Fruit fly (Drosophila melanogaster) whole organism, embryonic: ENCODE data around the gene CG12321.
A peak's percentile ranks its signal among the peaks of the same experiment; 100 is the strongest.

Experiments
- Ada2b ChIP-seq: fragments of 200-800 bp; sonication (Bioruptor generic); IDR thresholded peaks from 2 replicates; pipeline ENCODE4 v1.3.6; 2022; ENCODE audit warnings: missing biosample characterization, missing genetic modification characterization
- Adf1 ChIP-seq: fragments of 200-800 bp; sonication (Bioruptor generic); IDR thresholded peaks from 2 replicates; pipeline ENCODE4 v1.3.6; 2022; ENCODE audit warnings: missing biosample characterization, missing genetic modification characterization
- Asciz ChIP-seq: fragments of 200-800 bp; sonication (Bioruptor generic); optimal IDR thresholded peaks from 2 replicates; lab custom pipeline; 2017; ENCODE audit warnings: missing biosample characterization, mild to moderate bottlenecking, missing genetic modification characterization, missing genetic modification reagents
- Atf3 ChIP-seq: fragments of 200-800 bp; sonication (Bioruptor generic); optimal IDR thresholded peaks from 3 replicates; lab custom pipeline; 2016; ENCODE audit warnings: missing biosample characterization, missing genetic modification characterization
- CG11085 ChIP-seq: fragments of 200-800 bp; sonication (Bioruptor generic); IDR thresholded peaks from 2 replicates; pipeline ENCODE4 v1.3.6; 2022; ENCODE audit warnings: missing biosample characterization, missing genetic modification characterization
- CG11398 ChIP-seq: fragments of 200-800 bp; sonication (Bioruptor generic); optimal IDR thresholded peaks from 2 replicates; lab custom pipeline; 2016; ENCODE audit warnings: missing biosample characterization, missing genetic modification characterization
- CG33213 ChIP-seq: fragments of 200-800 bp; sonication (Bioruptor generic); optimal IDR thresholded peaks from 3 replicates; lab custom pipeline; 2016; ENCODE audit warnings: missing biosample characterization, missing genetic modification characterization
- CG34224 ChIP-seq: fragments of 200-800 bp; sonication (Bioruptor generic); IDR thresholded peaks from 3 replicates; pipeline ENCODE4 v1.3.6; 2022; ENCODE audit warnings: missing biosample characterization, missing genetic modification characterization; ENCODE audit not compliant: partially characterized antibody
- CG3838 ChIP-seq: fragments of 200-800 bp; sonication (Bioruptor generic); optimal IDR thresholded peaks from 3 replicates; lab custom pipeline; 2016; ENCODE audit warnings: missing biosample characterization, missing genetic modification characterization
- CG4707 ChIP-seq: fragments of 200-800 bp; sonication (Bioruptor generic); optimal IDR thresholded peaks from 2 replicates; lab custom pipeline; 2018; ENCODE audit warnings: missing biosample characterization, mild to moderate bottlenecking, missing genetic modification characterization, moderate library complexity
- CG5245 ChIP-seq: fragments of 200-800 bp; sonication (Bioruptor generic); optimal IDR thresholded peaks from 3 replicates; lab custom pipeline; 2016; ENCODE audit warnings: missing biosample characterization, missing genetic modification characterization
- CG6791 ChIP-seq: fragments of 200-800 bp; sonication (Bioruptor generic); IDR thresholded peaks from 3 replicates; pipeline ENCODE4 v1.3.6; 2022; ENCODE audit warnings: missing biosample characterization, missing genetic modification characterization; ENCODE audit not compliant: partially characterized antibody
- Dad ChIP-seq: fragments of 200-800 bp; sonication (Bioruptor generic); optimal IDR thresholded peaks from 3 replicates; lab custom pipeline; 2016; ENCODE audit warnings: missing biosample characterization, missing genetic modification characterization
- Dbx ChIP-seq: fragments of 200-800 bp; sonication (Bioruptor generic); IDR thresholded peaks from 3 replicates; pipeline ENCODE4 v1.3.6; 2022; ENCODE audit warnings: missing biosample characterization, missing genetic modification characterization
- Dp ChIP-seq: fragments of 200-800 bp; sonication (Bioruptor generic); optimal IDR thresholded peaks from 2 replicates; lab custom pipeline; 2018; ENCODE audit warnings: missing biosample characterization, mild to moderate bottlenecking, missing genetic modification characterization, moderate library complexity
- E2f1 ChIP-seq: fragments of 200-800 bp; sonication (Bioruptor generic); IDR thresholded peaks from 2 replicates; pipeline ENCODE4 v1.3.6; 2022; ENCODE audit warnings: missing biosample characterization, missing genetic modification characterization
- Ets97D ChIP-seq: fragments of 200-800 bp; sonication (Bioruptor generic); optimal IDR thresholded peaks from 3 replicates; lab custom pipeline; 2016; ENCODE audit warnings: missing biosample characterization, missing genetic modification characterization
- Fer2 ChIP-seq: fragments of 200-800 bp; sonication (Bioruptor generic); optimal IDR thresholded peaks from 2 replicates; lab custom pipeline; 2018; ENCODE audit warnings: missing biosample characterization, mild to moderate bottlenecking, missing genetic modification characterization, moderate library complexity
- Kr ChIP-seq: fragments of 200-800 bp; sonication (Bioruptor generic); optimal IDR thresholded peaks from 2 replicates; lab custom pipeline; 2017; ENCODE audit warnings: missing biosample characterization, mild to moderate bottlenecking, missing genetic modification characterization
- MBD-R2 ChIP-seq: fragments of 200-800 bp; sonication (Bioruptor generic); IDR thresholded peaks from 2 replicates; pipeline ENCODE4 v1.3.6; 2022; ENCODE audit warnings: missing biosample characterization, missing genetic modification characterization
- Mrtf ChIP-seq: fragments of 200-800 bp; sonication (Bioruptor generic); IDR thresholded peaks from 3 replicates; pipeline ENCODE4 v1.3.6; 2022; ENCODE audit warnings: missing biosample characterization, missing genetic modification characterization
- Neu2 ChIP-seq: fragments of 200-800 bp; sonication (Bioruptor generic); optimal IDR thresholded peaks from 3 replicates; lab custom pipeline; 2016; ENCODE audit warnings: missing biosample characterization, missing genetic modification characterization, borderline replicate concordance
- Nf-YB ChIP-seq: fragments of 200-800 bp; sonication (Bioruptor generic); optimal IDR thresholded peaks from 3 replicates; lab custom pipeline; 2019; ENCODE audit warnings: missing biosample characterization, mild to moderate bottlenecking, missing genetic modification characterization, moderate library complexity
- Poxn ChIP-seq: fragments of 200-800 bp; sonication (Bioruptor generic); IDR thresholded peaks from 2 replicates; pipeline ENCODE4 v1.3.6; 2022; ENCODE audit warnings: missing biosample characterization, missing genetic modification characterization
- Trl ChIP-seq, 3 experiments: fragments of >200 bp in 2 of 3; fragments of 200-800 bp in 1 of 3; sonication (Bioruptor generic) in 1 of 3; optimal IDR thresholded peaks; 2 replicates in 1 of 3; 3 replicates in 2 of 3; lab custom pipeline; 2016 to 2017; ENCODE audit warnings: missing biosample characterization in 1 of 3, missing genetic modification characterization in 1 of 3
- Usf ChIP-seq: fragments of 200-800 bp; sonication (Bioruptor generic); optimal IDR thresholded peaks from 2 replicates; lab custom pipeline; 2017; ENCODE audit warnings: missing genotype, missing biosample characterization, missing genetic modification characterization
- Xrp1 ChIP-seq: fragments of 200-800 bp; sonication (Bioruptor generic); IDR thresholded peaks from 2 replicates; pipeline ENCODE4 v1.3.6; 2022; ENCODE audit warnings: missing biosample characterization, missing genetic modification characterization
- abd-A ChIP-seq: fragments of 200-800 bp; sonication (Bioruptor generic); optimal IDR thresholded peaks from 3 replicates; lab custom pipeline; 2019; ENCODE audit warnings: missing biosample characterization, mild to moderate bottlenecking, missing genetic modification characterization, moderate library complexity
- cas ChIP-seq: fragments of 200-800 bp; sonication (Bioruptor generic); IDR thresholded peaks from 2 replicates; pipeline ENCODE4 v1.3.6; 2022; ENCODE audit warnings: missing biosample characterization, missing genetic modification characterization
- caup ChIP-seq: fragments of 200-800 bp; sonication (Bioruptor generic); optimal IDR thresholded peaks from 3 replicates; lab custom pipeline; 2017; ENCODE audit warnings: missing biosample characterization, mild to moderate bottlenecking, missing genetic modification characterization, moderate library complexity; ENCODE audit not compliant: severe bottlenecking
- croc ChIP-seq: fragments of 200-800 bp; sonication (Bioruptor generic); conservative IDR thresholded peaks from 3 replicates; pipeline ENCODE4 v1.3.6; 2022; ENCODE audit warnings: missing biosample characterization, missing genetic modification characterization
- danr ChIP-seq: fragments of 200-800 bp; sonication (Bioruptor generic); IDR thresholded peaks from 2 replicates; pipeline ENCODE4 v1.3.6; 2022; ENCODE audit warnings: missing biosample characterization, missing genetic modification characterization
- dati ChIP-seq: fragments of 200-800 bp; sonication (Bioruptor generic); IDR thresholded peaks from 2 replicates; pipeline ENCODE4 v1.3.6; 2022; ENCODE audit warnings: missing biosample characterization, missing genetic modification characterization
- exex ChIP-seq: fragments of 200-800 bp; sonication (Bioruptor generic); optimal IDR thresholded peaks from 4 replicates; lab custom pipeline; 2018; ENCODE audit warnings: missing biosample characterization, mild to moderate bottlenecking, missing genetic modification characterization, moderate library complexity
- fd3F ChIP-seq: fragments of 200-800 bp; sonication (Bioruptor generic); optimal IDR thresholded peaks from 2 replicates; lab custom pipeline; 2018; ENCODE audit warnings: missing biosample characterization, mild to moderate bottlenecking, missing genetic modification characterization, moderate library complexity
- fd64A ChIP-seq: fragments of 200-800 bp; sonication (Bioruptor generic); optimal IDR thresholded peaks from 3 replicates; lab custom pipeline; 2018; ENCODE audit warnings: missing biosample characterization, mild to moderate bottlenecking, missing genetic modification characterization
- grau ChIP-seq: fragments of 200-800 bp; optimal IDR thresholded peaks from 3 replicates; lab custom pipeline; 2019; ENCODE audit warnings: missing biosample characterization, mild to moderate bottlenecking, missing genetic modification characterization, moderate library complexity
- gro ChIP-seq: fragments of 200-800 bp; sonication (Bioruptor generic); optimal IDR thresholded peaks from 2 replicates; lab custom pipeline; 2016; ENCODE audit warnings: missing biosample characterization, missing genetic modification characterization
- ham ChIP-seq: fragments of 200-800 bp; sonication (Bioruptor generic); IDR thresholded peaks from 2 replicates; pipeline ENCODE4 v1.3.6; 2022; ENCODE audit warnings: missing biosample characterization, missing genetic modification characterization
- hbn ChIP-seq: fragments of 200-800 bp; sonication (Bioruptor generic); IDR thresholded peaks from 2 replicates; pipeline ENCODE4 v1.3.6; 2022; ENCODE audit warnings: missing biosample characterization, missing genetic modification characterization; ENCODE audit not compliant: partially characterized antibody
- jing ChIP-seq: fragments of 200-800 bp; sonication (Bioruptor generic); optimal IDR thresholded peaks from 2 replicates; lab custom pipeline; 2018; ENCODE audit warnings: missing biosample characterization, mild to moderate bottlenecking, missing genetic modification characterization
- klu ChIP-seq: fragments of 200-800 bp; sonication (Bioruptor generic); IDR thresholded peaks from 2 replicates; pipeline ENCODE4 v1.3.6; 2022; ENCODE audit warnings: missing biosample characterization, missing genetic modification characterization
- onecut ChIP-seq: fragments of 200-800 bp; sonication (Bioruptor generic); IDR thresholded peaks from 2 replicates; pipeline ENCODE4 v1.3.6; 2022; ENCODE audit warnings: missing biosample characterization, missing genetic modification characterization
- org-1 ChIP-seq: fragments of 200-800 bp; sonication (Bioruptor generic); optimal IDR thresholded peaks from 2 replicates; lab custom pipeline; 2017; ENCODE audit warnings: missing biosample characterization, missing genetic modification characterization
- ranshi ChIP-seq: fragments of 200-800 bp; sonication (Bioruptor generic); IDR thresholded peaks from 2 replicates; pipeline ENCODE4 v1.3.6; 2022; ENCODE audit warnings: missing biosample characterization, missing genetic modification characterization
- seq ChIP-seq: fragments of 200-800 bp; sonication (Bioruptor generic); IDR thresholded peaks from 2 replicates; pipeline ENCODE4 v1.3.6; 2022; ENCODE audit warnings: missing biosample characterization, missing genetic modification characterization
- ssp ChIP-seq: fragments of 200-800 bp; sonication (Bioruptor generic); IDR thresholded peaks from 2 replicates; pipeline ENCODE4 v1.3.6; 2022; ENCODE audit warnings: missing biosample characterization, missing genetic modification characterization
- stc ChIP-seq: fragments of 200-800 bp; sonication (Bioruptor generic); IDR thresholded peaks from 2 replicates; pipeline ENCODE4 v1.3.6; 2022; ENCODE audit warnings: missing biosample characterization, missing genetic modification characterization
- tin ChIP-seq: fragments of 200-800 bp; sonication (Bioruptor generic); optimal IDR thresholded peaks from 3 replicates; lab custom pipeline; 2016; ENCODE audit warnings: missing biosample characterization, missing genetic modification characterization
- twi ChIP-seq: fragments of 200-800 bp; optimal IDR thresholded peaks from 2 replicates; lab custom pipeline; 2019; ENCODE audit warnings: missing biosample characterization, mild to moderate bottlenecking, missing genetic modification characterization, moderate library complexity
- yki ChIP-seq: fragments of >200 bp; optimal IDR thresholded peaks from 3 replicates; lab custom pipeline; 2018

CG12321 gene

DNA sequence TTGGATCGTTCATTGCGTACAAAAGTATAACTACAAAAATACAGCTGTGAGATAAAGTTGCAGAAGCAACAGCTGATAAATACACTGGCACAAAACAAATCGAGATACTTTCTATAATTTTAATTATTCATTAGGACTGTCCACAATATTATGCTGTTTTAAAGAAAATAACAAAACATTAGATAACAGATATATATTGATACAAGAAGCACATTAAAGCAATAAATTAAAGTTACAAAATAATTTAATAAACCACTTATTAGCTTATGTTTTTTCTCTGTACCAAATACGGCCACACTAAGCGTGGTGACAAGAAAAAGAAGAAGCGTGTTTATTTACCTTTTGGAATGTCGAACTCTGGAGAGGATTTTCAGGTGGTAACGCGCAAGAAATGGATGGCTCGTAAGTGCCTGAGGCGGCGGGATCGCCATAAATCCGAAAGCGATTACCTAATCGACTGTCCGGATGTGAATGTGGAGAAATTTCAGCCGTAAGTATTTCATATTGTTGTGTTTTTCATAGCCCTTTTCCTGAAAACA is 31.8 kb upstream of the CG12321 start, which contains the start of the genes CG7988 and CG7183 (continued):
- TF ChIP-seq Dp (GFP tag; lab: Kevin White, UChicago) (peak; percentile 22), onecut (GFP tag; lab: Robert Waterston, UW) (peak; percentile 92), Dad (GFP tag; lab: Kevin White, UChicago) (peak; percentile 92), klu (peak; percentile 97), hbn (no peak), ranshi (peak; percentile 99), stc (GFP tag; lab: Robert Waterston, UW) (peak; percentile 98), org-1 (GFP tag; lab: Kevin White, UChicago) (peak; percentile 93), jing (GFP tag; lab: Kevin White, UChicago) (peak; percentile 91), Usf (peak; percentile 94), Ets97D (peak; percentile 83), gro (GFP tag; lab: Kevin White, UChicago) (peak; percentile 86), fd3F (peak; percentile 98), CG5245 (GFP tag; lab: Kevin White, UChicago) (peak; percentile 94), dati (GFP tag; lab: Robert Waterston, UW) (peak; percentile 93), Asciz (peak; percentile 94), CG6791 (GFP tag; lab: Robert Waterston, UW) (no peak), yki (lab: Kevin White, UChicago) (no peak), E2f1 (GFP tag; lab: Robert Waterston, UW) (peak; percentile 99), ham (GFP tag; lab: Robert Waterston, UW) (peak; percentile 91), CG33213 (peak; percentile 81), Kr (GFP tag; lab: Kevin White, UChicago) (peak; percentile 41), CG34224 (GFP tag; lab: Robert Waterston, UW) (no peak), seq (peak; percentile 96), cas (GFP tag; lab: Robert Waterston, UW) (peak; percentile 95), Xrp1 (GFP tag; lab: Robert Waterston, UW) (peak; percentile 99), CG4707 (peak; percentile 89), CG11398 (GFP tag; lab: Kevin White, UChicago) (peak; percentile 84), Nf-YB (GFP tag; lab: Kevin White, UChicago) (peak; percentile 89), grau (tag; lab: Kevin White, UChicago) (peak; percentile 98), caup (GFP tag; lab: Kevin White, UChicago) (peak; percentile 93), Dbx (GFP tag; lab: Robert Waterston, UW) (peak; percentile 98), exex (peak; percentile 82), fd64A (GFP tag; lab: Kevin White, UChicago) (peak; percentile 60), danr (GFP tag; lab: Robert Waterston, UW) (peak; percentile 96), ssp (GFP tag; lab: Robert Waterston, UW) (peak; percentile 95), Trl (optimal IDR thresholded peaks at IDR 0.05; lab: Kevin White, UChicago) (no peak), Trl (GFP tag; optimal IDR thresholded peaks at IDR 0.05; lab: Kevin White, UChicago) (peak; percentile 95), Poxn (GFP tag; lab: Robert Waterston, UW) (peak; percentile 92), Atf3 (GFP tag; lab: Kevin White, UChicago) (peak; percentile 95), Fer2 (peak; percentile 95), twi (peak; percentile 97), CG11085 (GFP tag; lab: Robert Waterston, UW) (peak; percentile 97), croc (peak; percentile 98), Neu2 (GFP tag; lab: Kevin White, UChicago) (peak; percentile 66), Adf1 (GFP tag; lab: Robert Waterston, UW) (peak; percentile 86), Mrtf (GFP tag; lab: Robert Waterston, UW) (peak; percentile 97), abd-A (tag; lab: Kevin White, UChicago) (no peak), CG3838 (GFP tag; lab: Kevin White, UChicago) (peak; percentile 94), Ada2b (GFP tag; lab: Robert Waterston, UW) (peak; percentile 98), tin (GFP tag; lab: Kevin White, UChicago) (peak; percentile 97), MBD-R2 (GFP tag; lab: Robert Waterston, UW) (peak; percentile 99)
